Worm (Caenorhabditis elegans): ENCODE data around the gene tsp-17.

- TF ChIP-seq C34F6.9 (tag; optimal IDR thresholded peaks at IDR 0.05) = no peak
- no peak for TF ChIP-seq skn-1 (tag; optimal IDR thresholded peaks at IDR 0.05)
- no peak for TF ChIP-seq lsy-2 (tag; optimal IDR thresholded peaks at IDR 0.05)
- no peak for TF ChIP-seq elt-3 (tag; optimal IDR thresholded peaks at IDR 0.05)
- TF ChIP-seq egl-27 (tag; optimal IDR thresholded peaks at IDR 0.05) = no peak
- TF ChIP-seq nhr-11 (tag; optimal IDR thresholded peaks at IDR 0.05) = no peak
- TF ChIP-seq nhr-237 (tag; optimal IDR thresholded peaks at IDR 0.05) = no peak
- TF ChIP-seq zag-1 (tag; optimal IDR thresholded peaks at IDR 0.05) = no peak
- TF ChIP-seq crh-2 (tag; optimal IDR thresholded peaks at IDR 0.05) = no peak
- no peak for TF ChIP-seq snpc-4 (tag; optimal IDR thresholded peaks at IDR 0.05)
- TF ChIP-seq nhr-77 (tag; optimal IDR thresholded peaks at IDR 0.05) = no peak
Observed at ce11 chrX:3633654-3634053, 47.3 kb upstream of the tsp-17 start, which contains the start of gene gst-11.
